Worm (Caenorhabditis elegans) whole organism, late embryonic: Measurements from ENCODE around the gene lron-7.
A peak's percentile ranks its signal among the peaks of the same experiment; 100 is the strongest.

Source experiments
- C08G9.2 ChIP-seq: sonication (generic microtip); optimal IDR thresholded peaks from 2 replicates; lab custom pipeline; 2016; ENCODE audit warnings: mild to moderate bottlenecking, missing genetic modification characterization, moderate library complexity, missing compliant biosample characterization
- F13H6.1 ChIP-seq: sonication (generic microtip); optimal IDR thresholded peaks from 2 replicates; lab custom pipeline; 2016; ENCODE audit warnings: missing genetic modification characterization, missing compliant biosample characterization
- K02D7.2 ChIP-seq: sonication (generic microtip); optimal IDR thresholded peaks from 2 replicates; lab custom pipeline; 2017; ENCODE audit warnings: mild to moderate bottlenecking, missing genetic modification characterization, missing compliant biosample characterization
- K09A11.1 ChIP-seq: sonication (generic microtip); optimal IDR thresholded peaks from 2 replicates; lab custom pipeline; 2017; ENCODE audit warnings: antibody characterized with exemption, mild to moderate bottlenecking, missing genetic modification characterization, missing compliant biosample characterization; ENCODE audit not compliant: insufficient read depth
- Y22D7AL.16 ChIP-seq: sonication (generic microtip); optimal IDR thresholded peaks from 2 replicates; lab custom pipeline; 2016; ENCODE audit warnings: missing genetic modification characterization, missing compliant biosample characterization
- ama-1 ChIP-seq: fragments of 150-350 bp; optimal IDR thresholded peaks from 2 replicates; lab custom pipeline; 2014
- ceh-22 ChIP-seq: sonication (generic microtip); optimal IDR thresholded peaks from 2 replicates; lab custom pipeline; 2017; ENCODE audit warnings: missing biosample characterization, missing genetic modification characterization
- ceh-24 ChIP-seq: sonication (generic microtip); optimal IDR thresholded peaks from 2 replicates; lab custom pipeline; 2016; ENCODE audit warnings: mild to moderate bottlenecking, missing genetic modification characterization, missing compliant biosample characterization
- ceh-30 ChIP-seq: fragments of 150-350 bp; optimal IDR thresholded peaks from 2 replicates; lab custom pipeline; 2014; ENCODE audit warnings: missing biosample characterization, missing genetic modification characterization
- ceh-31 ChIP-seq: sonication (generic microtip); optimal IDR thresholded peaks from 2 replicates; lab custom pipeline; 2016; ENCODE audit warnings: missing genetic modification characterization, missing compliant biosample characterization
- ceh-34 ChIP-seq: sonication (generic microtip); optimal IDR thresholded peaks from 2 replicates; lab custom pipeline; 2016; ENCODE audit warnings: mild to moderate bottlenecking, missing genetic modification characterization, missing compliant biosample characterization
- ceh-48 ChIP-seq: sonication (generic microtip); optimal IDR thresholded peaks from 2 replicates; lab custom pipeline; 2016; ENCODE audit warnings: missing genetic modification characterization, inconsistent platforms, missing compliant biosample characterization
- ceh-6 ChIP-seq: fragments of 200-800 bp; sonication (Bioruptor generic); optimal IDR thresholded peaks from 2 replicates; lab custom pipeline; 2018; ENCODE audit warnings: mild to moderate bottlenecking, missing genetic modification characterization, missing compliant biosample characterization
- ceh-9 ChIP-seq: sonication (generic microtip); optimal IDR thresholded peaks from 2 replicates; lab custom pipeline; 2016; ENCODE audit warnings: mild to moderate bottlenecking, missing genetic modification characterization, inconsistent platforms, missing compliant biosample characterization
- dve-1 ChIP-seq: sonication (generic microtip); optimal IDR thresholded peaks from 2 replicates; lab custom pipeline; 2017; ENCODE audit warnings: antibody characterized with exemption, mild to moderate bottlenecking, missing genetic modification characterization, missing compliant biosample characterization
- elt-2 ChIP-seq: sonication (generic microtip); optimal IDR thresholded peaks from 2 replicates; lab custom pipeline; 2016; ENCODE audit warnings: missing genetic modification reagents, missing genetic modification characterization, missing compliant biosample characterization
- ets-4 ChIP-seq: sonication (generic microtip); optimal IDR thresholded peaks from 2 replicates; lab custom pipeline; 2016; ENCODE audit warnings: missing genetic modification characterization, missing compliant biosample characterization
- eyg-1 ChIP-seq: sonication (generic microtip); optimal IDR thresholded peaks from 2 replicates; lab custom pipeline; 2016; ENCODE audit warnings: missing genotype, missing genetic modification characterization, missing compliant biosample characterization
- fax-1 ChIP-seq: sonication (generic microtip); optimal IDR thresholded peaks from 2 replicates; lab custom pipeline; 2016; ENCODE audit warnings: missing genotype, missing genetic modification characterization, missing compliant biosample characterization
- fkh-6 ChIP-seq: sonication (generic microtip); optimal IDR thresholded peaks from 2 replicates; lab custom pipeline; 2016; ENCODE audit warnings: missing genetic modification characterization, missing compliant biosample characterization
- gmeb-2 ChIP-seq: sonication (generic microtip); optimal IDR thresholded peaks from 2 replicates; lab custom pipeline; 2016; ENCODE audit warnings: missing genetic modification characterization, inconsistent platforms, missing compliant biosample characterization
- hlh-15 ChIP-seq: sonication (generic microtip); optimal IDR thresholded peaks from 2 replicates; lab custom pipeline; 2016; ENCODE audit warnings: missing genetic modification characterization, missing compliant biosample characterization
- hlh-30 ChIP-seq: sonication (generic microtip); optimal IDR thresholded peaks from 2 replicates; lab custom pipeline; 2017; ENCODE audit warnings: antibody characterized with exemption, missing genetic modification characterization, missing compliant biosample characterization; ENCODE audit not compliant: insufficient read depth
- hlh-6 ChIP-seq: sonication (generic microtip); optimal IDR thresholded peaks from 2 replicates; lab custom pipeline; 2016; ENCODE audit warnings: missing genotype, missing genetic modification characterization, missing compliant biosample characterization
- hlh-8 ChIP-seq: sonication (generic microtip); optimal IDR thresholded peaks from 2 replicates; lab custom pipeline; 2016; ENCODE audit warnings: missing genotype, missing genetic modification characterization, missing compliant biosample characterization
- lim-6 ChIP-seq: sonication (generic microtip); optimal IDR thresholded peaks from 2 replicates; lab custom pipeline; 2016; ENCODE audit warnings: missing genetic modification characterization, missing compliant biosample characterization
- lin-11 ChIP-seq: fragments of 200-800 bp; sonication (Bioruptor generic); optimal IDR thresholded peaks from 2 replicates; lab custom pipeline; 2018; ENCODE audit warnings: mild to moderate bottlenecking, missing genetic modification characterization, missing compliant biosample characterization
- madf-2 ChIP-seq: sonication (generic microtip); optimal IDR thresholded peaks from 2 replicates; lab custom pipeline; 2017; ENCODE audit warnings: missing genetic modification characterization, missing compliant biosample characterization
- nhr-232 ChIP-seq: sonication (generic microtip); optimal IDR thresholded peaks from 2 replicates; lab custom pipeline; 2016; ENCODE audit warnings: missing genetic modification characterization, missing compliant biosample characterization
- npax-4 ChIP-seq: sonication (generic microtip); optimal IDR thresholded peaks from 2 replicates; lab custom pipeline; 2016; ENCODE audit warnings: missing genetic modification characterization, missing compliant biosample characterization
- odd-2 ChIP-seq: sonication (generic microtip); optimal IDR thresholded peaks from 2 replicates; lab custom pipeline; 2017; ENCODE audit warnings: antibody characterized with exemption, mild to moderate bottlenecking, missing genetic modification characterization, missing compliant biosample characterization
- pag-3 ChIP-seq: sonication (generic microtip); optimal IDR thresholded peaks from 2 replicates; lab custom pipeline; 2016; ENCODE audit warnings: missing compliant biosample characterization, missing genetic modification characterization, borderline replicate concordance
- pat-9 ChIP-seq: fragments of 200-800 bp; sonication (Bioruptor generic); optimal IDR thresholded peaks from 2 replicates; lab custom pipeline; 2018; ENCODE audit warnings: mild to moderate bottlenecking, missing genetic modification characterization, moderate library complexity, missing compliant biosample characterization
- pha-2 ChIP-seq: sonication (generic microtip); optimal IDR thresholded peaks from 2 replicates; lab custom pipeline; 2017; ENCODE audit warnings: mild to moderate bottlenecking, missing genetic modification characterization, missing compliant biosample characterization
- pha-4 ChIP-seq: fragments of 150-350 bp; optimal IDR thresholded peaks from 2 replicates; lab custom pipeline; 2018; ENCODE audit warnings: missing biosample characterization, missing genetic modification reagents, missing genetic modification characterization
- pqm-1 ChIP-seq: sonication (generic microtip); optimal IDR thresholded peaks from 2 replicates; lab custom pipeline; 2016; ENCODE audit warnings: missing genetic modification characterization, missing compliant biosample characterization
- pros-1 ChIP-seq: fragments of 150-350 bp; optimal IDR thresholded peaks from 2 replicates; lab custom pipeline; 2014; ENCODE audit warnings: missing biosample characterization, missing genetic modification reagents, missing genetic modification characterization
- rnt-1 ChIP-seq: sonication (generic microtip); optimal IDR thresholded peaks from 2 replicates; lab custom pipeline; 2016; ENCODE audit warnings: missing genetic modification characterization, missing compliant biosample characterization
- sdc-2 ChIP-seq: sonication (generic microtip); optimal IDR thresholded peaks from 2 replicates; lab custom pipeline; 2016; ENCODE audit warnings: missing genotype, missing genetic modification characterization, missing compliant biosample characterization
- sox-2 ChIP-seq: fragments of 200-800 bp; sonication (Bioruptor generic); IDR thresholded peaks from 2 replicates; pipeline ENCODE4 v1.3.6; 2022; ENCODE audit warnings: missing genetic modification reagents, missing genetic modification characterization, missing compliant biosample characterization
- sox-4 ChIP-seq: sonication (generic microtip); optimal IDR thresholded peaks from 2 replicates; lab custom pipeline; 2017; ENCODE audit warnings: mild to moderate bottlenecking, missing genetic modification characterization, inconsistent platforms, missing compliant biosample characterization
- syd-9 ChIP-seq: sonication (generic microtip); optimal IDR thresholded peaks from 2 replicates; lab custom pipeline; 2016; ENCODE audit warnings: mild to moderate bottlenecking, missing genetic modification characterization, moderate library complexity, missing compliant biosample characterization
- tbx-2 ChIP-seq: sonication (generic microtip); optimal IDR thresholded peaks from 2 replicates; lab custom pipeline; 2016; ENCODE audit warnings: missing genetic modification characterization, missing compliant biosample characterization
- tbx-7 ChIP-seq: sonication (generic microtip); optimal IDR thresholded peaks from 2 replicates; lab custom pipeline; 2016; ENCODE audit warnings: missing genotype, missing genetic modification characterization, missing compliant biosample characterization
- ttx-3 ChIP-seq: sonication (generic microtip); optimal IDR thresholded peaks from 2 replicates; lab custom pipeline; 2016; ENCODE audit warnings: missing genetic modification reagents, missing genetic modification characterization, missing compliant biosample characterization
- unc-42 ChIP-seq: sonication (generic microtip); optimal IDR thresholded peaks from 2 replicates; lab custom pipeline; 2016; ENCODE audit warnings: missing genotype, missing genetic modification characterization, missing compliant biosample characterization
- unc-55 ChIP-seq: sonication (generic microtip); optimal IDR thresholded peaks from 2 replicates; lab custom pipeline; 2017; ENCODE audit warnings: missing biosample characterization, missing genetic modification reagents, missing genetic modification characterization
- unc-86 ChIP-seq: sonication (generic microtip); optimal IDR thresholded peaks from 2 replicates; lab custom pipeline; 2016; ENCODE audit warnings: missing genetic modification characterization, missing compliant biosample characterization
- ztf-16 ChIP-seq: sonication (generic microtip); optimal IDR thresholded peaks from 2 replicates; lab custom pipeline; 2017; ENCODE audit warnings: missing genetic modification characterization, missing compliant biosample characterization

The lron-7 gene

DNA sequence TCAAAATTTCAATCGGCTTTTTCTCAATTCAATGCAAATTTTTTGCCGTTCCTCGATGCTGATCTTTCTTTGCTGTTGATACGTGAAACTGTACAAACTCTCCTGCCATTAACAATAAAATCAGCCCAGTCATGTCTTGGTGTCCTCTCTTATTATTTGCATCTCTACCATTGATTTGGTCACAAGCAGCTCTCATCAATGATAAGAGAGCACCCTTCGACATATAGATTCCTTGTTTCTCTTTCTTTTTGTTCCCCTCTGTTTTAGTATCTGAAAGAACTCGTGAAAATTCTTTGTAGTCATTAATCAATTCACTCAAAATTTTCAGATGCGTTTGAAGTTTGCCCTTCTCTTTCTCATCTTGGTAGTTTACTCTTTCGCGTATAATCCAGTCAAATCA lies at the start of gene lron-7:
lron-7 (plus strand) TSS at position 323 of the 400 bp plus-strand sequence.
- TF ChIP-seq hlh-15 (tag; lab: Kevin White, UChicago) (no peak), sox-4 (tag; lab: Kevin White, UChicago) (no peak), sdc-2 (no peak), ets-4 (tag; lab: Kevin White, UChicago) (no peak), K02D7.2 (tag; lab: Kevin White, UChicago) (no peak), pha-4 (tag; lab: Kevin White, UChicago) (no peak), ceh-9 (tag; lab: Kevin White, UChicago) (no peak), K09A11.1 (no peak), fkh-6 (tag; lab: Kevin White, UChicago) (no peak), ceh-30 (tag; lab: Kevin White, UChicago) (no peak), odd-2 (tag; lab: Kevin White, UChicago) (no peak), fax-1 (tag; lab: Kevin White, UChicago) (no peak), F13H6.1 (tag; lab: Kevin White, UChicago) (no peak), Y22D7AL.16 (tag; lab: Kevin White, UChicago) (no peak), ceh-34 (no peak), pros-1 (tag; lab: Kevin White, UChicago) (no peak), npax-4 (tag; lab: Kevin White, UChicago) (no peak)

DNA sequence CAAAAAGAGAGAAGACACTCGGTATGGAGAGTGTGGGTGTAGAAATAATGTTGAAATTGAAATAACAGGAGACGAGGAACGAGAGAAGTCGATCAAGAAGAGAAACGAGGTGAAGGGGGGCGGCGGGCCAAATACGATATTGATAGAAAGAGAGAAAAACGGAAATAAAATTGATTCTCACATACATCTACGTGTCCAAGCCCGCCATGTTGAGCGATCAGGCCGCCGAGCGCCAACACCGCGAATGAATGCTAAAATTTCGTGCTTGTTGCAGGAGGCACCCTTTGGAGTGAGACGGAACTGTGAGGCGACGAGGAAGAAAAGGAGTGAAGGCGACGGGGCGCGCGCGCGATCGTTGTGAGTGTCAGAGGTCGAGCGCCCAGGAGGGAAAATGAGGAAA lies 49.1 kb upstream of the lron-7 start, which contains the start of gene F46H5.7:
F46H5.7 (minus strand) TSS at position 106 of the 400 bp plus-strand sequence.
- peak; percentile 25 for TF ChIP-seq tbx-2
- TF ChIP-seq hlh-8, result no peak
- TF ChIP-seq rnt-1 (tag; lab: Kevin White, UChicago), result no peak

DNA sequence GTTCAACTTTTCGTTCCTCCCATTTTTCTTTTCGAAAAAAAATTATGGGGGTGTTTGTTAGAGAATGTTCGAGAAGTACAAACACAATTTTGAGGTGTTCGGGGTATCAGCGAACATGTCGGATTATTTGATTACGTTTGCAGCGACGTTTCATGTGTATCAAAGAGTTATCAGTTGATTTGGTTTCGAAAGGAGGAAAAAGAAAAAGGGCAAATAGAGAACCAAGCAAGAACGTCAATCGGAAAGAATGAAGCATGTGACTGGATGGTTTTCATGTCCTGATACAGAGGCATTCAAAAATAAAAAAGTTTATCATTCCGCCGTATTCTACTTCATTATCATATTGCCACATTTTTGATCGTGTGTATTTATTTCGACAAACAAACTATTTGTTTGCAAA lies 47.2 kb upstream of the lron-7 start:
- TF ChIP-seq elt-2, result peak; percentile 60
- TF ChIP-seq pqm-1 (tag; lab: Kevin White, UChicago), result no peak

DNA sequence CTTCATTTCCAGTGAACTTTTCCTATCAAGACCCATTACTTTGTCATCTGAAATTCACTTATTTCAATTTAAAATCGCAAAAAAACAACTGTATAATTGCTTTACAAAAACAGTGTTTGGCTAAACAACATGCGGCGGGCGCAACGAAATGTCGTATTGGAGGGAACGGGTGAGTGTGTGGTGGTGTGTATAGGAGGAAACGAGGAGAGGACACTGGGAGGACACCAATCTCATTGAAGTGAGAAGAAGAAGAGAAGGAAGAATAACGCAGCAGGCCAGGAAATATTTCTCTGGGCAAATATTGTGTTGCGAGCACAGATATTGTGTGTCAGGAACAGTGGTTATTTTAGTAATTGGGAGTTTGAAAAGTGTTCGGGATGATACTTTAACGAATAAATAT lies 37.4 kb upstream of the lron-7 start, which contains the start of gene F46H5.4:
F46H5.4 (minus strand) TSS at position 53 of the 400 bp plus-strand sequence.
- TF ChIP-seq hlh-30 (tag; lab: Kevin White, UChicago) (no peak), nhr-232 (no peak), ets-4 (tag; lab: Kevin White, UChicago) (no peak), sox-4 (tag; lab: Kevin White, UChicago) (no peak), hlh-8 (no peak), dve-1 (tag; lab: Kevin White, UChicago) (no peak), madf-2 (no peak), eyg-1 (no peak), sox-2 (GFP tag; lab: Robert Waterston, UW) (no peak), ceh-48 (tag; lab: Kevin White, UChicago) (no peak), hlh-15 (tag; lab: Kevin White, UChicago) (no peak), pat-9 (tag; lab: Kevin White, UChicago) (no peak), ceh-24 (tag; lab: Kevin White, UChicago) (no peak), fax-1 (tag; lab: Kevin White, UChicago) (no peak), ttx-3 (tag; lab: Kevin White, UChicago) (no peak), unc-55 (GFP tag; lab: Kevin White, UChicago) (no peak), ama-1 (lab: Kevin White, UChicago) (no peak), tbx-2 (peak; percentile 50), ztf-16 (no peak), C08G9.2 (tag; lab: Kevin White, UChicago) (no peak), sdc-2 (peak; percentile 48), hlh-6 (tag; lab: Kevin White, UChicago) (no peak), lin-11 (tag; lab: Kevin White, UChicago) (no peak), ceh-31 (no peak), unc-42 (tag; lab: Kevin White, UChicago) (peak; percentile 56), ceh-6 (no peak), pha-2 (tag; lab: Kevin White, UChicago) (no peak), syd-9 (tag; lab: Kevin White, UChicago) (no peak), lim-6 (tag; lab: Kevin White, UChicago) (no peak), ceh-22 (tag; lab: Kevin White, UChicago) (no peak), unc-86 (tag; lab: Kevin White, UChicago) (no peak), tbx-7 (tag; lab: Kevin White, UChicago) (no peak), pag-3 (tag; lab: Kevin White, UChicago) (no peak), gmeb-2 (tag; lab: Kevin White, UChicago) (no peak)
